Worm (Caenorhabditis elegans): Measurements from ENCODE around the gene F47G9.4.

DNA sequence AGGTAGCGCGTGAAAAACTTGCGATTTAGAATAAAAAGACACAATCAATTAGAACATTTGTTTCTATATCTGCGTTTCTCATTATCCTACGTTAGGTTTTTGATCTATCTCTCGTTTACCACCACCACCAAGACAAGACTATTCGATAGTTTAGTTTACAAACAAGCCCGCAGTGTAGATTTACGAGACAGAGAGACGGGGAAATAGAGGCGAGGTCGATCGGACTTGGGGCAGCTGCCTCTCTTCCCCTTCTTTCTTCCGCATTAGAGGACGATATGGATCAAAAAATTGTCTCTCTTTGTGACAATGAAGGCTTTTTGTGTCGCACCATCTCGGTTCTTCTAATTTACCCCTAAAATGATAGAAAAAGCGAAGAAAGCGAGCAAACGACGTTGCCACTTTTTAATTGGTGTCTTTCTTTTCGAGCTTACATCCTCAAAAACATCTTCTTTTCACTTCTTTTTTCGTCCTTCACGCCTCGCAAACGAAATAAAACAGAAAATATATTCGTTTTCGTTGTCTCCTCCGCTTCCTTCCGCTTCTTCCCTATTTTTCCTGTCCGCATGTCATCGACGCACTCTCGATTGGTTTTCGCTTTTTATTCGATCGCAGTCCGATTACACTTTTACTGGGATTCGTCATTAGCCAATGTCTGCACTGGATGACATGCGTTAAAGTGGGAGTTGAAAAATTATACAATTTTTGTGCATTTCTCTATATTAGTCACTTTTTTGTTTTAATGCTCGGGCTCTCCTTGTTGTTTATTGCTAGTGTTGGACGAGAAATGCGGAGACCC, 40.0 kb downstream of the F47G9.4 start:
- TF ChIP-seq nhr-28 (tag; optimal IDR thresholded peaks at IDR 0.05) (no peak), pha-4 (tag; optimal IDR thresholded peaks at IDR 0.05) (no peak), snpc-4 (tag; optimal IDR thresholded peaks at IDR 0.05) (no peak), ceh-39 (tag; optimal IDR thresholded peaks at IDR 0.05) (peak; percentile 39), unc-62 (GFP tag; optimal IDR thresholded peaks at IDR 0.05) (peak; percentile 39), nhr-12 (tag; optimal IDR thresholded peaks at IDR 0.05) (no peak), cnd-1 (tag; optimal IDR thresholded peaks at IDR 0.05) (no peak), bed-3 (GFP tag; optimal IDR thresholded peaks at IDR 0.05) (no peak), elt-3 (tag; optimal IDR thresholded peaks at IDR 0.05) (no peak)

All from whole organism, mixed stage, embryonic.